Worm (Caenorhabditis elegans) whole organism, mixed stage, embryonic: Measurements from ENCODE around the gene ttr-59.

Experiments used
- M03D4.4 ChIP-seq: sonication (generic microtip); optimal IDR thresholded peaks from 2 replicates; lab custom pipeline; 2017; ENCODE audit warnings: mild to moderate bottlenecking, missing genetic modification characterization, missing compliant biosample characterization
- ces-1 ChIP-seq: fragments of 150-350 bp; optimal IDR thresholded peaks from 2 replicates; lab custom pipeline; 2014; ENCODE audit warnings: missing biosample characterization, missing genetic modification reagents, missing genetic modification characterization
- elt-3 ChIP-seq: fragments of 150-350 bp; optimal IDR thresholded peaks from 2 replicates; lab custom pipeline; 2014; ENCODE audit warnings: missing biosample characterization, missing genetic modification characterization
- mep-1 ChIP-seq: fragments of 150-350 bp; optimal IDR thresholded peaks from 2 replicates; lab custom pipeline; 2017; ENCODE audit warnings: missing biosample characterization, missing genetic modification reagents, missing genetic modification characterization, inconsistent platforms
- nhr-12 ChIP-seq: fragments of 150-350 bp; optimal IDR thresholded peaks from 2 replicates; lab custom pipeline; 2014; ENCODE audit warnings: missing biosample characterization, missing genetic modification characterization
- nhr-76 ChIP-seq: sonication (generic microtip); optimal IDR thresholded peaks from 2 replicates; lab custom pipeline; 2017; ENCODE audit warnings: missing biosample characterization, missing genetic modification characterization
- pha-4 ChIP-seq: fragments of 150-350 bp; optimal IDR thresholded peaks from 2 replicates; lab custom pipeline; 2018; ENCODE audit warnings: missing biosample characterization, missing genetic modification reagents, missing genetic modification characterization
- snpc-4 ChIP-seq: fragments of 150-350 bp; optimal IDR thresholded peaks from 2 replicates; lab custom pipeline; 2014; ENCODE audit warnings: missing biosample characterization, missing genetic modification characterization
- unc-39 ChIP-seq: fragments of 150-350 bp; optimal IDR thresholded peaks from 2 replicates; lab custom pipeline; 2014; ENCODE audit warnings: missing biosample characterization, missing genetic modification characterization
- unc-62 ChIP-seq: fragments of 150-350 bp; optimal IDR thresholded peaks from 2 replicates; lab custom pipeline; 2014; ENCODE audit warnings: missing biosample characterization, missing genetic modification reagents, missing genetic modification characterization

DNA sequence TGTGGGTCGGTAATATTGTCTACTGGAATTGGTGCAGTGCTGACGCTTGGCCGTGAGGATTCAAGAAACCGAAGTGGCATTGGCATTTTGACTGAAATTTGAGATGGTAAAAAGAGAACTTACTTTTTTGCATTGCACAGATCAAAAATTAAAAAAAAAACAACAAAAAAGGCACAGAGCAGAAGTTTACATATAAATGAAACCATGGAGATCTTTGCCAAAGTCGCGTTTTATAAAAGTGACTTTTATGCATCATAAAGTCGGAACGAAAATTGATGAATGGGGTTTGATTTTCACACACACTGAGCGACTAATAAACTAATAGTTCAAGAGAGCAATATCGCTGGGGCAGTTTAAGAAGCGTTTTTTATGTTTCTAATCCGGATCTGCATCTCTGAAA is 7.3 kb upstream of the ttr-59 start, which contains the start of gene T08A9.13:
- TF ChIP-seq unc-39 (no peak), mep-1 (no peak), ces-1 (GFP tag; lab: Kevin White, UChicago) (no peak), elt-3 (no peak), unc-62 (GFP tag; lab: Kevin White, UChicago) (no peak), M03D4.4 (no peak), nhr-12 (tag; lab: Kevin White, UChicago) (no peak), nhr-76 (tag; lab: Kevin White, UChicago) (no peak), pha-4 (tag; lab: Kevin White, UChicago) (no peak), snpc-4 (tag; lab: Kevin White, UChicago) (no peak)
